Fruit fly (Drosophila melanogaster) whole organism, embryonic: ENCODE measurements around the gene sicily.

Experiments
- B-H1 ChIP-seq: fragments of 200-800 bp; sonication (Bioruptor generic); IDR thresholded peaks from 3 replicates; pipeline ENCODE4 v1.3.6; 2022; ENCODE audit warnings: missing biosample characterization, missing genetic modification characterization
- Bgb ChIP-seq: fragments of 200-800 bp; sonication (Bioruptor generic); IDR thresholded peaks from 2 replicates; pipeline ENCODE4 v1.3.6; 2022; ENCODE audit warnings: missing biosample characterization, missing genetic modification characterization; ENCODE audit not compliant: partially characterized antibody
- CG11093 ChIP-seq: fragments of 200-800 bp; sonication (Bioruptor generic); IDR thresholded peaks from 3 replicates; pipeline ENCODE4 v1.3.6; 2022; ENCODE audit warnings: missing biosample characterization, missing genetic modification characterization
- CG15514 ChIP-seq: fragments of 200-800 bp; sonication (Bioruptor generic); optimal IDR thresholded peaks from 3 replicates; lab custom pipeline; 2017; ENCODE audit warnings: missing biosample characterization, missing genetic modification characterization, mild to moderate bottlenecking, moderate library complexity, missing genetic modification reagents
- CG2120 ChIP-seq: fragments of 200-800 bp; sonication (Bioruptor generic); optimal IDR thresholded peaks from 3 replicates; lab custom pipeline; 2016; ENCODE audit warnings: missing biosample characterization, missing genetic modification characterization
- CG2678 ChIP-seq: fragments of 200-800 bp; sonication (Bioruptor generic); optimal IDR thresholded peaks from 3 replicates; lab custom pipeline; 2019; ENCODE audit warnings: missing biosample characterization, mild to moderate bottlenecking, missing genetic modification characterization, moderate library complexity
- CG30403 ChIP-seq: fragments of 200-800 bp; sonication (Bioruptor generic); optimal IDR thresholded peaks from 3 replicates; lab custom pipeline; 2016; ENCODE audit warnings: missing biosample characterization, missing genetic modification characterization
- CG32772 ChIP-seq: fragments of 200-800 bp; sonication (Bioruptor generic); IDR thresholded peaks from 2 replicates; pipeline ENCODE4 v1.3.6; 2022; ENCODE audit warnings: missing biosample characterization, missing genetic modification characterization
- CG34224 ChIP-seq: fragments of 200-800 bp; sonication (Bioruptor generic); IDR thresholded peaks from 3 replicates; pipeline ENCODE4 v1.3.6; 2022; ENCODE audit warnings: missing biosample characterization, missing genetic modification characterization; ENCODE audit not compliant: partially characterized antibody
- CG42726 ChIP-seq: fragments of 200-800 bp; sonication (Bioruptor generic); IDR thresholded peaks from 2 replicates; pipeline ENCODE4 v1.3.6; 2022; ENCODE audit warnings: missing biosample characterization, missing genetic modification characterization; ENCODE audit not compliant: partially characterized antibody
- CG6272 ChIP-seq: fragments of 200-800 bp; sonication (Bioruptor generic); IDR thresholded peaks from 2 replicates; pipeline ENCODE4 v1.3.6; 2022; ENCODE audit warnings: missing biosample characterization, missing genetic modification characterization
- CG6854 ChIP-seq: fragments of 200-800 bp; sonication (Bioruptor generic); optimal IDR thresholded peaks from 3 replicates; lab custom pipeline; 2017; ENCODE audit warnings: missing biosample characterization, mild to moderate bottlenecking, missing genetic modification characterization
- CG7963 ChIP-seq: fragments of 200-800 bp; sonication (Bioruptor generic); IDR thresholded peaks from 3 replicates; pipeline ENCODE4 v1.3.6; 2022; ENCODE audit warnings: missing biosample characterization, missing genetic modification characterization; ENCODE audit not compliant: partially characterized antibody
- D19B ChIP-seq: fragments of 200-800 bp; sonication (Bioruptor generic); optimal IDR thresholded peaks from 2 replicates; lab custom pipeline; 2017; ENCODE audit warnings: missing biosample characterization, mild to moderate bottlenecking, missing genetic modification characterization
- Deaf1 ChIP-seq: fragments of 200-800 bp; optimal IDR thresholded peaks from 3 replicates; lab custom pipeline; 2019; ENCODE audit warnings: missing biosample characterization, mild to moderate bottlenecking, missing genetic modification characterization, moderate library complexity
- Dip2 ChIP-seq: fragments of 200-800 bp; sonication (Bioruptor generic); IDR thresholded peaks from 2 replicates; pipeline ENCODE4 v1.3.6; 2022; ENCODE audit warnings: missing biosample characterization, missing genetic modification characterization
- Doc2 ChIP-seq: fragments of 200-800 bp; sonication (Bioruptor generic); IDR thresholded peaks from 2 replicates; pipeline ENCODE4 v1.3.6; 2022; ENCODE audit warnings: missing biosample characterization, missing genetic modification characterization
- Ets97D ChIP-seq: fragments of 200-800 bp; sonication (Bioruptor generic); optimal IDR thresholded peaks from 3 replicates; lab custom pipeline; 2016; ENCODE audit warnings: missing biosample characterization, missing genetic modification characterization
- Fer3 ChIP-seq: fragments of 200-800 bp; sonication (Bioruptor generic); optimal IDR thresholded peaks from 2 replicates; lab custom pipeline; 2018; ENCODE audit warnings: missing biosample characterization, mild to moderate bottlenecking, missing genetic modification characterization, moderate library complexity
- Kr ChIP-seq: fragments of 200-800 bp; sonication (Bioruptor generic); optimal IDR thresholded peaks from 2 replicates; lab custom pipeline; 2017; ENCODE audit warnings: missing biosample characterization, mild to moderate bottlenecking, missing genetic modification characterization
- Mes4 ChIP-seq: fragments of 200-800 bp; sonication (Bioruptor generic); optimal IDR thresholded peaks from 2 replicates; lab custom pipeline; 2016; ENCODE audit warnings: missing biosample characterization, missing genetic modification characterization
- Myb ChIP-seq: fragments of 200-800 bp; sonication (Bioruptor generic); optimal IDR thresholded peaks from 2 replicates; lab custom pipeline; 2016; ENCODE audit warnings: missing biosample characterization, missing genetic modification characterization
- PHDP ChIP-seq: fragments of 200-800 bp; sonication (Bioruptor generic); optimal IDR thresholded peaks from 3 replicates; lab custom pipeline; 2018; ENCODE audit warnings: missing biosample characterization, mild to moderate bottlenecking, missing genetic modification characterization, moderate library complexity
- Pdp1 ChIP-seq, 2 experiments: fragments of 200-800 bp; sonication (Bioruptor generic); optimal IDR thresholded peaks; 3 replicates each; lab custom pipeline; 2016; ENCODE audit warnings: missing biosample characterization in 2 of 2, missing genetic modification characterization in 2 of 2, mild to moderate bottlenecking in 1 of 2, moderate library complexity in 1 of 2
- Sry-δ ChIP-seq: fragments of 200-800 bp; sonication (Bioruptor generic); optimal IDR thresholded peaks from 2 replicates; lab custom pipeline; 2016; ENCODE audit warnings: missing biosample characterization, missing genetic modification characterization
- YL-1 ChIP-seq: fragments of 200-800 bp; sonication (Bioruptor generic); optimal IDR thresholded peaks from 3 replicates; lab custom pipeline; 2017; ENCODE audit warnings: missing biosample characterization, mild to moderate bottlenecking, missing genetic modification characterization
- bcd ChIP-seq: fragments of 200-800 bp; sonication (Bioruptor generic); optimal IDR thresholded peaks from 2 replicates; lab custom pipeline; 2017; ENCODE audit warnings: missing biosample characterization, mild to moderate bottlenecking, missing genetic modification characterization
- crc ChIP-seq: fragments of 200-800 bp; sonication (Bioruptor generic); optimal IDR thresholded peaks from 2 replicates; lab custom pipeline; 2016; ENCODE audit warnings: missing biosample characterization, missing genetic modification characterization
- crp ChIP-seq, 2 experiments: fragments of 200-800 bp; sonication (Bioruptor generic); optimal IDR thresholded peaks; 2 replicates in 1 of 2; 3 replicates in 1 of 2; lab custom pipeline; 2017; ENCODE audit warnings: missing biosample characterization in 2 of 2, missing genetic modification characterization in 2 of 2, mild to moderate bottlenecking in 1 of 2, moderate library complexity in 1 of 2
- dimm ChIP-seq: fragments of 200-800 bp; sonication (Bioruptor generic); IDR thresholded peaks from 2 replicates; pipeline ENCODE4 v1.3.6; 2022; ENCODE audit warnings: missing biosample characterization, missing genetic modification characterization
- grau ChIP-seq: fragments of 200-800 bp; optimal IDR thresholded peaks from 3 replicates; lab custom pipeline; 2019; ENCODE audit warnings: missing biosample characterization, mild to moderate bottlenecking, missing genetic modification characterization, moderate library complexity
- inv ChIP-seq: fragments of 200-800 bp; sonication (Bioruptor generic); IDR thresholded peaks from 2 replicates; pipeline ENCODE4 v1.3.6; 2022; ENCODE audit warnings: missing biosample characterization, missing genetic modification characterization; ENCODE audit not compliant: partially characterized antibody
- jumu ChIP-seq: fragments of 200-800 bp; sonication (Bioruptor generic); optimal IDR thresholded peaks from 3 replicates; lab custom pipeline; 2016; ENCODE audit warnings: missing biosample characterization, missing genetic modification characterization
- lilli ChIP-seq: fragments of 200-800 bp; sonication (Bioruptor generic); optimal IDR thresholded peaks from 3 replicates; lab custom pipeline; 2016; ENCODE audit warnings: missing biosample characterization, missing genetic modification characterization
- mld ChIP-seq: fragments of 200-800 bp; sonication (Bioruptor generic); IDR thresholded peaks from 3 replicates; pipeline ENCODE4 v1.3.6; 2022; ENCODE audit warnings: missing biosample characterization, missing genetic modification characterization; ENCODE audit not compliant: partially characterized antibody
- pan ChIP-seq, 4 experiments: fragments of >200 bp in 3 of 4; fragments of 200-800 bp in 1 of 4; sonication (Bioruptor generic) in 1 of 4; optimal IDR thresholded peaks in 3 of 4; IDR thresholded peaks in 1 of 4; 2 replicates each; pipeline versions ENCODE4 v1.3.6 to Lab custom; 2017 to 2022; ENCODE audit warnings: missing biosample characterization in 2 of 4, missing genetic modification characterization in 2 of 4, mixed read lengths in 1 of 4
- pzg ChIP-seq: fragments of 200-800 bp; sonication (Bioruptor generic); optimal IDR thresholded peaks from 3 replicates; lab custom pipeline; 2018; ENCODE audit warnings: missing biosample characterization, mild to moderate bottlenecking, missing genetic modification characterization, moderate library complexity
- row ChIP-seq: fragments of 200-800 bp; sonication (Bioruptor generic); IDR thresholded peaks from 3 replicates; pipeline ENCODE4 v1.3.6; 2022; ENCODE audit warnings: missing biosample characterization, missing genetic modification characterization
- sna ChIP-seq: fragments of 200-800 bp; sonication (Bioruptor generic); IDR thresholded peaks from 2 replicates; pipeline ENCODE4 v1.3.6; 2022; ENCODE audit warnings: missing biosample characterization, missing genetic modification characterization; ENCODE audit not compliant: partially characterized antibody
- sqz ChIP-seq: fragments of 200-800 bp; sonication (Bioruptor generic); optimal IDR thresholded peaks from 3 replicates; lab custom pipeline; 2018; ENCODE audit warnings: missing biosample characterization, mild to moderate bottlenecking, missing genetic modification characterization
- stwl ChIP-seq: fragments of 200-800 bp; sonication (Bioruptor generic); optimal IDR thresholded peaks from 3 replicates; lab custom pipeline; 2018; ENCODE audit warnings: missing biosample characterization, mild to moderate bottlenecking, missing genetic modification characterization, moderate library complexity
- sug ChIP-seq: fragments of 200-800 bp; optimal IDR thresholded peaks from 2 replicates; lab custom pipeline; 2019; ENCODE audit warnings: missing biosample characterization, mild to moderate bottlenecking, missing genetic modification characterization, moderate library complexity
- tin ChIP-seq: fragments of 200-800 bp; sonication (Bioruptor generic); optimal IDR thresholded peaks from 3 replicates; lab custom pipeline; 2016; ENCODE audit warnings: missing biosample characterization, missing genetic modification characterization
- twi ChIP-seq: fragments of 200-800 bp; optimal IDR thresholded peaks from 2 replicates; lab custom pipeline; 2019; ENCODE audit warnings: missing biosample characterization, mild to moderate bottlenecking, missing genetic modification characterization, moderate library complexity
- usp ChIP-seq: fragments of >200 bp; optimal IDR thresholded peaks from 2 replicates; lab custom pipeline; 2017; ENCODE audit warnings: missing biosample characterization, missing genetic modification characterization
- zen2 ChIP-seq: fragments of 200-800 bp; sonication (Bioruptor generic); IDR thresholded peaks from 3 replicates; pipeline ENCODE4 v1.3.6; 2022; ENCODE audit warnings: missing biosample characterization, missing genetic modification characterization; ENCODE audit not compliant: partially characterized antibody
- zfh2 ChIP-seq: fragments of 200-800 bp; sonication (Bioruptor generic); optimal IDR thresholded peaks from 2 replicates; lab custom pipeline; 2016; ENCODE audit warnings: missing biosample characterization, missing genetic modification characterization

sicily gene

DNA sequence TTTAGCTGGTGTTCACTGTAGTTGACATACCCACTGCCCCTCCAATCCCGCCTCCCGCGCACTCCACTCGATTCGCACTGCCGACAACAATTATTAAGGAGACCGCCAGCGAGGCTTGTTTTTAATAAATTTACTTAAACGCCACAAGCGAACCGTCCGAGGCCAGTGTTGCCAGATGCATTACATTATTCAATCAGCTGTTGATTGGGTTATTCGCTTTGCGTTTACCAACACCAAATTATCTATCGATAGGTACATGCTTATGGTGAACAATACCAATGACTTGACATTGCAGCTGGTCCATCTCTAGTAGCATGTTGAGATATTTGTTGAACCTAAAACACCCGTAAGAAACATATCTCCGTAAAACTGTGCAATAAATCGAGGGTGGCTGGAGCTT is 4.6 kb upstream of the sicily start, which contains the start of the genes CG10353 and SelG (continued):
- TF ChIP-seq CG2678 (tag; lab: Kevin White, UChicago) (peak; percentile 13), CG6854 (GFP tag; lab: Kevin White, UChicago) (no peak), jumu (GFP tag; lab: Kevin White, UChicago) (peak; percentile 36), CG42726 (GFP tag; lab: Robert Waterston, UW) (peak; percentile 70; the same call in 1 of the 2 replicates), pan (optimal IDR thresholded peaks at IDR 0.05; lab: Kevin White, UChicago) (no peak), pan (GFP tag; optimal IDR thresholded peaks at IDR 0.05 in 1 of 2, IDR thresholded peaks at IDR 0.05 in 1 of 2) (peak in 1 of 2 experiments; percentile 21), CG6272 (GFP tag; lab: Robert Waterston, UW) (no peak), CG30403 (GFP tag; lab: Kevin White, UChicago) (peak; percentile 19), crc (GFP tag; lab: Kevin White, UChicago) (no peak), tin (GFP tag; lab: Kevin White, UChicago) (peak; percentile 26), Myb (peak; percentile 59), twi (tag; lab: Kevin White, UChicago) (peak; percentile 4), dimm (GFP tag; lab: Robert Waterston, UW) (no peak), bcd (GFP tag; lab: Kevin White, UChicago) (peak; percentile 26), CG2120 (GFP tag; lab: Kevin White, UChicago) (peak; percentile 75), crp (GFP tag; optimal IDR thresholded peaks at IDR 0.05; lab: Kevin White, UChicago) (peak; percentile 77 to 96), Doc2 (GFP tag; lab: Robert Waterston, UW) (no peak), D19B (GFP tag; lab: Kevin White, UChicago) (no peak), Dip2 (no peak)

DNA sequence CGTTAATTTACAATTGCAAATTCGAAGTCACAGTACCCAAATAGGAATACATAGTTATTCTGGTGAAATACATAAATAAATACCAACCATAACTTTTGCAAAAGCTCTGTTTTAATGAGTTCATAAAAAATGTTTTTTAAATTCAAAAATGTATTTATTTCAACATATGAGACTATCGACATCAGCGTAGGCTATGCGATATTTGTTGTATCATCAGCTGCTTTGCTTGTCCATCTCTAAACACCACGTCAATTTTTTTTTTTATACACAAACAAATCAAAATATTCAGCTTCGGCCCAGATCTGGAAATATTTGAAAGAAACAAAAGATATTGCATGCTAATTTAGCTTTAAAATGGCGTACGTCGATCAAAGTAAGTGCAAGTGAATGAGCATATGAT is 3.4 kb upstream of the sicily start, which contains the start of gene CG1840:
TSS of gene CG1840 (plus strand) at position 211 of the 400 bp plus-strand sequence.
- 0 out of 3 replicates have a peak, but pooled peaks have one; percentile 55 for TF ChIP-seq mld (GFP tag; lab: Robert Waterston, UW)
- TF ChIP-seq Sry-δ, result peak; percentile 87
- peak; percentile 90 for TF ChIP-seq sqz (GFP tag; lab: Kevin White, UChicago)
- peak; percentile 8 for TF ChIP-seq sug (tag; lab: Kevin White, UChicago)
- peak; percentile 8 for TF ChIP-seq lilli
- peak; percentile 59 for TF ChIP-seq stwl
- peak; percentile 51; the same call in 1 of the 2 replicates for TF ChIP-seq sna
- TF ChIP-seq Mes4 (GFP tag; lab: Kevin White, UChicago), result no peak
- TF ChIP-seq row (GFP tag; lab: Robert Waterston, UW), result peak; percentile 80
- TF ChIP-seq CG11093, result no peak
- peak; percentile 32 for TF ChIP-seq pzg (GFP tag; lab: Kevin White, UChicago)
- TF ChIP-seq CG32772, result peak; percentile 59; the same call in 1 of the 2 replicates
- TF ChIP-seq usp (GFP tag; lab: Kevin White, UChicago), result no peak
- TF ChIP-seq Myb, result no peak
- peak; percentile 78 for TF ChIP-seq CG34224
- peak; percentile 67; the same call in 1 of the 3 replicates for TF ChIP-seq zen2 (GFP tag; lab: Robert Waterston, UW)
- peak; percentile 53 for TF ChIP-seq CG15514 (GFP tag; lab: Kevin White, UChicago)
- peak; percentile 50; the same call in 1 of the 2 replicates for TF ChIP-seq inv
- peak; percentile 13 for TF ChIP-seq YL-1 (GFP tag; lab: Kevin White, UChicago)
- TF ChIP-seq Bgb (GFP tag; lab: Robert Waterston, UW), result peak; percentile 72
- no peak for TF ChIP-seq Kr (GFP tag; lab: Kevin White, UChicago)
- peak; percentile 13 for TF ChIP-seq Ets97D (GFP tag; lab: Kevin White, UChicago)
- no peak for TF ChIP-seq B-H1 (GFP tag; lab: Robert Waterston, UW)
- TF ChIP-seq Fer3 (tag; lab: Kevin White, UChicago), result peak; percentile 13
- peak; percentile 55; the same call in 2 of the 3 replicates for TF ChIP-seq CG7963 (GFP tag; lab: Robert Waterston, UW)
- TF ChIP-seq Deaf1 (tag; lab: Kevin White, UChicago), result peak; percentile 2
- peak; percentile 0 for TF ChIP-seq PHDP (tag; lab: Kevin White, UChicago)
- TF ChIP-seq zfh2, result peak; percentile 1
- TF ChIP-seq grau (tag; lab: Kevin White, UChicago), result peak; percentile 25
- peak in 1 of 2 experiments; percentile 95 for TF ChIP-seq Pdp1 (GFP tag; optimal IDR thresholded peaks at IDR 0.05; lab: Kevin White, UChicago)
